ENCODE assay signal across 6 worm cellular contexts in genomic region chrV:4720884-4721464, ce11.
TF ChIP-seq lines count a peak whose summit lies in the region.

No protein-coding gene starts in this region.

TF ChIP-seq in whole organism, L1 larva, 84 proteins besides CTCF, POLR2A, EP300 and RAD21:
- TF ChIP-seq swsn-7 (tag; optimal IDR thresholded peaks at IDR 0.05; lab: Kevin White, UChicago) (no peak), efl-1 (optimal IDR thresholded peaks at IDR 0.05; lab: Kevin White, UChicago) (no peak), efl-1 (GFP tag; optimal IDR thresholded peaks at IDR 0.05 in 1 of 2; lab: Kevin White, UChicago) (peak in 1 of 2 experiments; percentile 27), zip-4 (GFP tag; optimal IDR thresholded peaks at IDR 0.05; lab: Kevin White, UChicago) (no peak), fkh-10 (GFP tag; optimal IDR thresholded peaks at IDR 0.05; lab: Kevin White, UChicago) (no peak), lin-35 (GFP tag; optimal IDR thresholded peaks at IDR 0.05; lab: Kevin White, UChicago) (peak in 1 of 2 experiments; percentile 44), elt-2 (tag; optimal IDR thresholded peaks at IDR 0.05; lab: Kevin White, UChicago) (peak; percentile 54)
TF ChIP-seq in whole organism, L1 larva: peak in this region for 3.

TF ChIP-seq in whole organism, L2 larva, 48 proteins besides CTCF, POLR2A, EP300 and RAD21:
- TF ChIP-seq gmeb-1 (tag; optimal IDR thresholded peaks at IDR 0.05; lab: Kevin White, UChicago) (peak; percentile 12), nhr-6 (tag; optimal IDR thresholded peaks at IDR 0.05; lab: Kevin White, UChicago) (no peak), aly-2 (tag; optimal IDR thresholded peaks at IDR 0.05; lab: Kevin White, UChicago) (no peak), fos-1 (tag; optimal IDR thresholded peaks at IDR 0.05; lab: Kevin White, UChicago) (peak; percentile 91), sma-9 (GFP tag; optimal IDR thresholded peaks at IDR 0.05; lab: Kevin White, UChicago) (peak; percentile 5), sma-9 (tag; optimal IDR thresholded peaks at IDR 0.05; lab: Kevin White, UChicago) (no peak), crh-2 (tag; optimal IDR thresholded peaks at IDR 0.05; lab: Kevin White, UChicago) (peak; percentile 50)

TF ChIP-seq in whole organism, L3 larva, 47 proteins besides CTCF, POLR2A, EP300 and RAD21:
- TF ChIP-seq elt-2 (tag; optimal IDR thresholded peaks at IDR 0.05; lab: Kevin White, UChicago) (peak; percentile 83), eor-1 (tag; optimal IDR thresholded peaks at IDR 0.05; lab: Kevin White, UChicago) (no peak), egl-27 (tag; optimal IDR thresholded peaks at IDR 0.05; lab: Kevin White, UChicago) (no peak), pha-4 (tag; optimal IDR thresholded peaks at IDR 0.05; lab: Kevin White, UChicago) (peak; percentile 16), pqm-1 (tag; optimal IDR thresholded peaks at IDR 0.05; lab: Kevin White, UChicago) (peak; percentile 86)

TF ChIP-seq in whole organism, L4 larva, 104 proteins besides CTCF, POLR2A, EP300 and RAD21:
- peak; percentile 88 for TF ChIP-seq nhr-28 (tag; optimal IDR thresholded peaks at IDR 0.05; lab: Kevin White, UChicago)
- TF ChIP-seq dmd-6 (GFP tag; IDR thresholded peaks at IDR 0.05; lab: Robert Waterston, UW) = peak; percentile 47
- no peak for TF ChIP-seq daf-16 (GFP tag; optimal IDR thresholded peaks at IDR 0.05; lab: Kevin White, UChicago)
- peak; percentile 79 for TF ChIP-seq daf-16 (tag; optimal IDR thresholded peaks at IDR 0.05; lab: Kevin White, UChicago)
- TF ChIP-seq dve-1 (tag; optimal IDR thresholded peaks at IDR 0.05; lab: Kevin White, UChicago; ENCODE audit: insufficient read depth) = peak; percentile 21
- TF ChIP-seq ctbp-1 (GFP tag; IDR thresholded peaks at IDR 0.05; lab: Robert Waterston, UW) = no peak
- peak in 1 of 2 experiments; percentile 97 for TF ChIP-seq unc-62 (GFP tag; optimal IDR thresholded peaks at IDR 0.05 in 1 of 2; lab: Kevin White, UChicago)
- TF ChIP-seq unc-62 (tag; optimal IDR thresholded peaks at IDR 0.05; lab: Kevin White, UChicago) = no peak
- no peak for TF ChIP-seq lin-1 (GFP tag; IDR thresholded peaks at IDR 0.05; lab: Robert Waterston, UW)
- peak; percentile 2 for TF ChIP-seq nhr-6 (tag; optimal IDR thresholded peaks at IDR 0.05; lab: Kevin White, UChicago)
- TF ChIP-seq hlh-11 (tag; optimal IDR thresholded peaks at IDR 0.05; lab: Kevin White, UChicago) = peak; percentile 50
- peak; percentile 97 for TF ChIP-seq pqm-1 (tag; optimal IDR thresholded peaks at IDR 0.05; lab: Kevin White, UChicago)
- no peak for TF ChIP-seq F26F4.8 (GFP tag; conservative IDR thresholded peaks at IDR 0.05; lab: Robert Waterston, UW)

TF ChIP-seq in whole organism, late embryonic, 69 proteins besides CTCF, POLR2A, EP300 and RAD21:
- no peak for TF ChIP-seq gmeb-2 (tag; optimal IDR thresholded peaks at IDR 0.05; lab: Kevin White, UChicago)
- TF ChIP-seq ztf-16 (tag; optimal IDR thresholded peaks at IDR 0.05; lab: Kevin White, UChicago) = no peak
- TF ChIP-seq ceh-45 (GFP tag; IDR thresholded peaks at IDR 0.05; lab: Robert Waterston, UW) = no peak
- TF ChIP-seq elt-2 (tag; optimal IDR thresholded peaks at IDR 0.05; lab: Kevin White, UChicago) = peak; percentile 58
TF ChIP-seq in whole organism, late embryonic: peak in this region for 1.

TF ChIP-seq in whole organism, young adult, 124 proteins besides CTCF, POLR2A, EP300 and RAD21:
- TF ChIP-seq him-1 (tag; optimal IDR thresholded peaks at IDR 0.05; lab: Kevin White, UChicago) = no peak
- no peak for TF ChIP-seq lir-1 (GFP tag; conservative IDR thresholded peaks at IDR 0.05; lab: Robert Waterston, UW)
- no peak for TF ChIP-seq ztf-18 (tag; optimal IDR thresholded peaks at IDR 0.05; lab: Kevin White, UChicago)
- TF ChIP-seq F57C9.4 (tag; optimal IDR thresholded peaks at IDR 0.05; lab: Kevin White, UChicago) = no peak
- TF ChIP-seq nhr-80 (tag; optimal IDR thresholded peaks at IDR 0.05; lab: Kevin White, UChicago) = peak; percentile 72
- no peak for TF ChIP-seq B0035.1 (tag; optimal IDR thresholded peaks at IDR 0.05; lab: Kevin White, UChicago)
- TF ChIP-seq ztf-25 (GFP tag; IDR thresholded peaks at IDR 0.05; lab: Robert Waterston, UW) = no peak
